Worm (Caenorhabditis elegans): ENCODE data around the gene sid-1.

sid-1 gene

DNA sequence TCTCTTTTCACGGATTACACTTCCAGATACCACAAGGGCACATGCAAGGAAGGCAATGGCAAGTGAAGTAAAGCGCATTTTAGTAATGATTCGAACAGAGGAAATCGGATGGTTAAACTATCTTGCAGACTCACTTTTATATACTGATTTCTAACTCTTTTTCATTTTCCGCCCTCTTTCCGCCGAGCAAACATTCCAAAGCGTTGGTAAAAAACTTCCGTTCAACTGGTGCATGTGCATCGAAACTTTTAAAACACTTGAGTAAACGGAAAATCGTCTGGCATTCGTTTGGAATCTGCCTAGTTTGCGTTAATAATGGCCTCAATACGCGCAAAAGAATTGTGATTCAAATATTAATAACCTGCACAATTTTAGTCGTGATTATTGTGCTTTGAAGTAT is 44.9 kb downstream of the sid-1 start, which contains the start of gene abu-7:
abu-7 (minus strand) TSS at position 101 of the 400 bp plus-strand sequence.
- no peak for TF ChIP-seq K02D7.2 (tag; optimal IDR thresholded peaks at IDR 0.05)
- no peak for TF ChIP-seq hlh-13 (GFP tag; optimal IDR thresholded peaks at IDR 0.05)
- no peak for TF ChIP-seq che-1 (tag; optimal IDR thresholded peaks at IDR 0.05)
- TF ChIP-seq tbx-2 (tag; optimal IDR thresholded peaks at IDR 0.05) = no peak
- no peak for TF ChIP-seq dmd-4 (tag; optimal IDR thresholded peaks at IDR 0.05; ENCODE audit: borderline replicate concordance)

DNA sequence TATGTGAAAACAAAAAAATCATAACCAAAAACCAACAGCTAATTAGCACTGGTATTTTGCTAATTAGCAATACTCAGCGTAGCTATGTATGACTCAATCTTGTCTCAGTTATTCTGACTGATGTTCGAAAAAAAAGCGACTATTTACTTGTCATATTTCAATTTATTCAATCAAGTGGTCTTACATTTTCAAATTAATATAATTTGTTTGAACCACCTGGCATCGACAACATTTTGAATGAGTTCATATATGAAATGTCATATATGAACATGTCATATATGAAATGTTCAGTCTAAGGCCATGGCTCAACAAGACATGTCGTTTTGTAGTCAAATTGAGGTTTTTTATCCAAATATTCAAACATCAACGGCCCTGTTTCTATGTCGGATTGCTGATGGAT is 45.7 kb downstream of the sid-1 start, which contains the start of gene srw-140:
srw-140 (plus strand) TSS at position 301 of the 400 bp plus-strand sequence.
- TF ChIP-seq unc-3 (GFP tag; conservative IDR thresholded peaks at IDR 0.05) (no peak), unc-3 (tag; optimal IDR thresholded peaks at IDR 0.05) (no peak), hlh-30 (tag; optimal IDR thresholded peaks at IDR 0.05; ENCODE audit: insufficient read depth) (no peak), gmeb-2 (tag; optimal IDR thresholded peaks at IDR 0.05) (no peak), C08G9.2 (tag; optimal IDR thresholded peaks at IDR 0.05) (no peak), ceh-48 (tag; optimal IDR thresholded peaks at IDR 0.05) (no peak), ceh-30 (tag; optimal IDR thresholded peaks at IDR 0.05) (no peak), pros-1 (tag; optimal IDR thresholded peaks at IDR 0.05) (no peak), dve-1 (tag; optimal IDR thresholded peaks at IDR 0.05) (no peak), ztf-16 (tag; optimal IDR thresholded peaks at IDR 0.05) (no peak), pag-3 (tag; optimal IDR thresholded peaks at IDR 0.05; ENCODE audit: borderline replicate concordance) (no peak), syd-9 (tag; optimal IDR thresholded peaks at IDR 0.05) (no peak), Y22D7AL.16 (tag; optimal IDR thresholded peaks at IDR 0.05) (no peak), ceh-24 (tag; optimal IDR thresholded peaks at IDR 0.05) (no peak), npax-4 (tag; optimal IDR thresholded peaks at IDR 0.05) (no peak), ceh-22 (tag; optimal IDR thresholded peaks at IDR 0.05) (no peak), K02D7.2 (tag; optimal IDR thresholded peaks at IDR 0.05) (no peak), hlh-13 (GFP tag; optimal IDR thresholded peaks at IDR 0.05) (no peak), hlh-15 (tag; optimal IDR thresholded peaks at IDR 0.05) (no peak), hlh-6 (tag; optimal IDR thresholded peaks at IDR 0.05) (no peak)

- TF ChIP-seq ets-4 (tag; optimal IDR thresholded peaks at IDR 0.05) = no peak
- TF ChIP-seq eyg-1 (tag; optimal IDR thresholded peaks at IDR 0.05) = no peak
- TF ChIP-seq F13H6.1 (tag; optimal IDR thresholded peaks at IDR 0.05) = no peak
- no peak for TF ChIP-seq ceh-19 (GFP tag; optimal IDR thresholded peaks at IDR 0.05)
These were observed 49.8 kb downstream of the sid-1 start, which contains the start of gene srt-64 for ce11 chrV:5169586-5169985. Gene srt-64, minus strand, starts transcription at chrV:5169686.

- TF ChIP-seq ceh-14 (tag; optimal IDR thresholded peaks at IDR 0.05) (no peak), ahr-1 (tag; optimal IDR thresholded peaks at IDR 0.05) (no peak), odd-2 (tag; optimal IDR thresholded peaks at IDR 0.05) (no peak), ets-4 (tag; optimal IDR thresholded peaks at IDR 0.05) (no peak), ceh-9 (tag; optimal IDR thresholded peaks at IDR 0.05) (no peak), ztf-16 (tag; optimal IDR thresholded peaks at IDR 0.05) (no peak), T23F11.4 (GFP tag; optimal IDR thresholded peaks at IDR 0.05) (no peak), lin-11 (tag; optimal IDR thresholded peaks at IDR 0.05) (no peak), K02D7.2 (tag; optimal IDR thresholded peaks at IDR 0.05) (no peak), ceh-31 (tag; optimal IDR thresholded peaks at IDR 0.05) (no peak)
These were observed 53.1 kb downstream of the sid-1 start, which contains the start of gene srt-65 for ce11 chrV:5172833-5173232. Gene srt-65, minus strand, starts transcription at chrV:5172933.

Data from whole organism, late embryonic.